Fruit fly (Drosophila melanogaster) whole organism, embryonic: ENCODE results near the gene form3.
A peak's percentile ranks its signal among the peaks of the same experiment; 100 is the strongest.

Source experiments
- ATbp ChIP-seq: fragments of 200-800 bp; sonication (Bioruptor generic); optimal IDR thresholded peaks from 2 replicates; lab custom pipeline; 2017; ENCODE audit warnings: missing biosample characterization, mild to moderate bottlenecking, missing genetic modification characterization, missing genetic modification reagents
- Antp ChIP-seq: fragments of 200-800 bp; sonication (Bioruptor generic); optimal IDR thresholded peaks from 3 replicates; lab custom pipeline; 2016; ENCODE audit warnings: missing biosample characterization, missing genetic modification characterization
- B-H2 ChIP-seq: fragments of 200-800 bp; sonication (Bioruptor generic); optimal IDR thresholded peaks from 2 replicates; lab custom pipeline; 2018; ENCODE audit warnings: missing biosample characterization, mild to moderate bottlenecking, missing genetic modification characterization
- CG10462 ChIP-seq: fragments of 200-800 bp; sonication (Bioruptor generic); optimal IDR thresholded peaks from 2 replicates; lab custom pipeline; 2016; ENCODE audit warnings: missing biosample characterization, missing genetic modification characterization
- CG10565 ChIP-seq: fragments of 200-800 bp; sonication (Bioruptor generic); optimal IDR thresholded peaks from 3 replicates; lab custom pipeline; 2016; ENCODE audit warnings: missing biosample characterization, mild to moderate bottlenecking, missing genetic modification characterization
- CG11085 ChIP-seq: fragments of 200-800 bp; sonication (Bioruptor generic); IDR thresholded peaks from 2 replicates; pipeline ENCODE4 v1.3.6; 2022; ENCODE audit warnings: missing biosample characterization, missing genetic modification characterization
- CG12071 ChIP-seq: fragments of 200-800 bp; sonication (Bioruptor generic); optimal IDR thresholded peaks from 3 replicates; lab custom pipeline; 2018; ENCODE audit warnings: missing biosample characterization, mild to moderate bottlenecking, missing genetic modification characterization
- CG13424 ChIP-seq: fragments of 200-800 bp; sonication (Bioruptor generic); optimal IDR thresholded peaks from 2 replicates; lab custom pipeline; 2019; ENCODE audit warnings: missing biosample characterization, mild to moderate bottlenecking, missing genetic modification characterization, moderate library complexity
- CG14710 ChIP-seq: fragments of 200-800 bp; sonication (Bioruptor generic); optimal IDR thresholded peaks from 3 replicates; lab custom pipeline; 2019; ENCODE audit warnings: missing biosample characterization, mild to moderate bottlenecking, missing genetic modification characterization, moderate library complexity
- CG17385 ChIP-seq: fragments of 200-800 bp; sonication (Bioruptor generic); optimal IDR thresholded peaks from 3 replicates; lab custom pipeline; 2018; ENCODE audit warnings: missing biosample characterization, mild to moderate bottlenecking, missing genetic modification characterization
- CG17802 ChIP-seq: fragments of 200-800 bp; sonication (Bioruptor generic); optimal IDR thresholded peaks from 2 replicates; lab custom pipeline; 2018; ENCODE audit warnings: missing biosample characterization, mild to moderate bottlenecking, missing genetic modification characterization, moderate library complexity
- CG18619 ChIP-seq: fragments of 200-800 bp; sonication (Bioruptor generic); optimal IDR thresholded peaks from 3 replicates; lab custom pipeline; 2017; ENCODE audit warnings: missing biosample characterization, mild to moderate bottlenecking, missing genetic modification characterization
- CG2116 ChIP-seq: fragments of 200-800 bp; sonication (Bioruptor generic); optimal IDR thresholded peaks from 3 replicates; lab custom pipeline; 2018; ENCODE audit warnings: missing biosample characterization, mild to moderate bottlenecking, missing genetic modification characterization
- CG2129 ChIP-seq: fragments of 200-800 bp; sonication (Bioruptor generic); IDR thresholded peaks from 2 replicates; pipeline ENCODE4 v1.3.6; 2022; ENCODE audit warnings: missing biosample characterization, missing genetic modification characterization; ENCODE audit not compliant: partially characterized antibody
- CG33213 ChIP-seq: fragments of 200-800 bp; sonication (Bioruptor generic); optimal IDR thresholded peaks from 3 replicates; lab custom pipeline; 2016; ENCODE audit warnings: missing biosample characterization, missing genetic modification characterization
- CG4404 ChIP-seq: fragments of 200-800 bp; sonication (Bioruptor generic); IDR thresholded peaks from 2 replicates; pipeline ENCODE4 v1.3.6; 2022; ENCODE audit warnings: missing biosample characterization, missing genetic modification characterization
- CG5245 ChIP-seq: fragments of 200-800 bp; sonication (Bioruptor generic); optimal IDR thresholded peaks from 3 replicates; lab custom pipeline; 2016; ENCODE audit warnings: missing biosample characterization, missing genetic modification characterization
- D ChIP-seq, 2 experiments: fragments of 200-800 bp in 1 of 2; fragments of >200 bp in 1 of 2; sonication (Bioruptor generic) in 1 of 2; optimal IDR thresholded peaks; 2 replicates in 1 of 2; 3 replicates in 1 of 2; lab custom pipeline; 2017; ENCODE audit warnings: mild to moderate bottlenecking in 1 of 2, missing biosample characterization in 1 of 2, missing genetic modification characterization in 1 of 2, missing genetic modification reagents in 1 of 2
- Dad ChIP-seq: fragments of 200-800 bp; sonication (Bioruptor generic); optimal IDR thresholded peaks from 3 replicates; lab custom pipeline; 2016; ENCODE audit warnings: missing biosample characterization, missing genetic modification characterization
- Ets65A ChIP-seq: fragments of 200-800 bp; sonication (Bioruptor generic); peaks from one replicate; lab custom pipeline; 2016; ENCODE audit warnings: missing biosample characterization, missing genetic modification characterization
- Hmx ChIP-seq: fragments of 200-800 bp; sonication (Bioruptor generic); optimal IDR thresholded peaks from 2 replicates; lab custom pipeline; 2016; ENCODE audit warnings: missing biosample characterization, missing genetic modification characterization
- Hr3 ChIP-seq: fragments of 200-800 bp; sonication (Bioruptor generic); optimal IDR thresholded peaks from 3 replicates; lab custom pipeline; 2016; ENCODE audit warnings: missing biosample characterization, missing genetic modification characterization
- Lim3 ChIP-seq: fragments of 200-800 bp; sonication (Bioruptor generic); IDR thresholded peaks from 2 replicates; pipeline ENCODE4 v1.3.6; 2022; ENCODE audit warnings: missing biosample characterization, missing genetic modification characterization
- Mes4 ChIP-seq: fragments of 200-800 bp; sonication (Bioruptor generic); optimal IDR thresholded peaks from 2 replicates; lab custom pipeline; 2016; ENCODE audit warnings: missing biosample characterization, missing genetic modification characterization
- NK7.1 ChIP-seq: fragments of 200-800 bp; sonication (Bioruptor generic); optimal IDR thresholded peaks from 3 replicates; lab custom pipeline; 2016; ENCODE audit warnings: missing biosample characterization, missing genetic modification characterization
- Ssrp ChIP-seq: fragments of 200-800 bp; sonication (Bioruptor generic); optimal IDR thresholded peaks from 2 replicates; lab custom pipeline; 2018; ENCODE audit warnings: missing biosample characterization, mild to moderate bottlenecking, missing genetic modification characterization, moderate library complexity
- br ChIP-seq: fragments of >200 bp; optimal IDR thresholded peaks from 2 replicates; lab custom pipeline; 2017
- cad ChIP-seq: fragments of >200 bp; optimal IDR thresholded peaks from 2 replicates; lab custom pipeline; 2017; ENCODE audit warnings: missing biosample characterization, missing genetic modification characterization
- cas ChIP-seq: fragments of 200-800 bp; sonication (Bioruptor generic); IDR thresholded peaks from 2 replicates; pipeline ENCODE4 v1.3.6; 2022; ENCODE audit warnings: missing biosample characterization, missing genetic modification characterization
- croc ChIP-seq: fragments of 200-800 bp; sonication (Bioruptor generic); conservative IDR thresholded peaks from 3 replicates; pipeline ENCODE4 v1.3.6; 2022; ENCODE audit warnings: missing biosample characterization, missing genetic modification characterization
- crol ChIP-seq: fragments of 200-800 bp; sonication (Bioruptor generic); IDR thresholded peaks from 2 replicates; pipeline ENCODE4 v1.3.6; 2022; ENCODE audit warnings: missing biosample characterization, missing genetic modification characterization
- da ChIP-seq: fragments of 200-800 bp; sonication (Bioruptor generic); optimal IDR thresholded peaks from 2 replicates; lab custom pipeline; 2016; ENCODE audit warnings: missing biosample characterization, missing genetic modification characterization
- dmrt99B ChIP-seq: fragments of 200-800 bp; sonication (Bioruptor generic); optimal IDR thresholded peaks from 2 replicates; lab custom pipeline; 2018; ENCODE audit warnings: missing biosample characterization, mild to moderate bottlenecking, missing genetic modification characterization, moderate library complexity
- fd102C ChIP-seq: fragments of 200-800 bp; sonication (Bioruptor generic); optimal IDR thresholded peaks from 2 replicates; lab custom pipeline; 2018; ENCODE audit warnings: missing biosample characterization, mild to moderate bottlenecking, missing genetic modification characterization, moderate library complexity
- fru ChIP-seq: fragments of >200 bp; optimal IDR thresholded peaks from 2 replicates; lab custom pipeline; 2017
- gsb-n ChIP-seq: fragments of 200-800 bp; sonication (Bioruptor generic); optimal IDR thresholded peaks from 3 replicates; lab custom pipeline; 2018; ENCODE audit warnings: missing biosample characterization, mild to moderate bottlenecking, missing genetic modification characterization
- ind ChIP-seq: fragments of 200-800 bp; sonication (Bioruptor generic); optimal IDR thresholded peaks from 3 replicates; lab custom pipeline; 2016; ENCODE audit warnings: missing biosample characterization, missing genetic modification characterization
- luna ChIP-seq: fragments of 200-800 bp; sonication (Bioruptor generic); optimal IDR thresholded peaks from 2 replicates; lab custom pipeline; 2016; ENCODE audit warnings: missing biosample characterization, missing genetic modification characterization
- nau ChIP-seq: fragments of 200-800 bp; sonication (Bioruptor generic); optimal IDR thresholded peaks from 3 replicates; lab custom pipeline; 2017; ENCODE audit warnings: missing biosample characterization, mild to moderate bottlenecking, missing genetic modification characterization, missing genetic modification reagents
- onecut ChIP-seq: fragments of 200-800 bp; sonication (Bioruptor generic); IDR thresholded peaks from 2 replicates; pipeline ENCODE4 v1.3.6; 2022; ENCODE audit warnings: missing biosample characterization, missing genetic modification characterization
- phol ChIP-seq: fragments of 200-800 bp; sonication (Bioruptor generic); optimal IDR thresholded peaks from 3 replicates; lab custom pipeline; 2018; ENCODE audit warnings: missing biosample characterization, mild to moderate bottlenecking, missing genetic modification characterization, moderate library complexity
- run ChIP-seq: fragments of 200-800 bp; sonication (Bioruptor generic); optimal IDR thresholded peaks from 3 replicates; lab custom pipeline; 2018; ENCODE audit warnings: missing biosample characterization, mild to moderate bottlenecking, missing genetic modification characterization
- slbo ChIP-seq: fragments of 200-800 bp; sonication (Bioruptor generic); IDR thresholded peaks from 2 replicates; pipeline ENCODE4 v1.3.6; 2022; ENCODE audit warnings: missing biosample characterization, missing genetic modification characterization
- tgo ChIP-seq: fragments of 200-800 bp; sonication (Bioruptor generic); IDR thresholded peaks from 3 replicates; pipeline ENCODE4 v1.3.6; 2022; ENCODE audit warnings: missing biosample characterization, missing genetic modification characterization
- tll ChIP-seq, 2 experiments: fragments of 200-800 bp in 1 of 2; fragments of >200 bp in 1 of 2; sonication (Bioruptor generic) in 1 of 2; optimal IDR thresholded peaks; 2 replicates each; lab custom pipeline; 2017 to 2019; ENCODE audit warnings: missing biosample characterization in 2 of 2, missing genetic modification characterization in 2 of 2, mild to moderate bottlenecking in 1 of 2, moderate library complexity in 1 of 2
- trh ChIP-seq: fragments of 200-800 bp; sonication (Bioruptor generic); optimal IDR thresholded peaks from 2 replicates; lab custom pipeline; 2016; ENCODE audit warnings: missing biosample characterization, missing genetic modification characterization
- yki ChIP-seq: fragments of >200 bp; optimal IDR thresholded peaks from 3 replicates; lab custom pipeline; 2018
- zfh2 ChIP-seq: fragments of 200-800 bp; sonication (Bioruptor generic); optimal IDR thresholded peaks from 2 replicates; lab custom pipeline; 2016; ENCODE audit warnings: missing biosample characterization, missing genetic modification characterization

The form3 gene

DNA sequence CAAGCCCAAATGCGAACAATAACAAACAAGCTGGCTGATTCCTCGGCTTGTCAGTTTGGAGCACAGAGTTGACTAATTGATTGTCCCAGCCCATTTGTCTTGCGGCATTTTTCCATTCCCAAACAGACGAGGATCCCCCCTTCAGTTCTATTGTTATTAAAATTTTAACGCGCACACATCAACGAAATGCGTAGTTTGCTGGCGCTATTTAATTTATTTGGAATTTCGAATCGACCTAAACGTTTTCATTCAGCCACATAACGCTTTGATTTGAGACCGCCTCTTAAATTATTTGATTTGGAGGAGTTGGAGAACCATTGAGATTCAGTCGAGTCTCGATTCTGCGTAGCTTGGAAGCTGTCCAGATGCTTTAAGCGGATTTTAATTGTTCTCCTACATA is 21.3 kb downstream of the form3 start (continued):
- TF ChIP-seq D (optimal IDR thresholded peaks at IDR 0.05; lab: Kevin White, UChicago) (no peak), D (GFP tag; optimal IDR thresholded peaks at IDR 0.05; lab: Kevin White, UChicago) (no peak), CG12071 (GFP tag; lab: Kevin White, UChicago) (no peak), B-H2 (peak; percentile 62), Ssrp (tag; lab: Kevin White, UChicago) (no peak)

dm6 chr3L:7122136-7122535 is 27.5 kb downstream of the form3 start:
- TF ChIP-seq run (tag; lab: Kevin White, UChicago) = no peak
- TF ChIP-seq ATbp (GFP tag; lab: Kevin White, UChicago) = no peak
- TF ChIP-seq onecut (GFP tag; lab: Robert Waterston, UW) = no peak
- TF ChIP-seq CG2129 (GFP tag; lab: Robert Waterston, UW) = no peak
- TF ChIP-seq Ets65A = peak; percentile 91
- TF ChIP-seq, all 482 proteins: peak for 1

DNA sequence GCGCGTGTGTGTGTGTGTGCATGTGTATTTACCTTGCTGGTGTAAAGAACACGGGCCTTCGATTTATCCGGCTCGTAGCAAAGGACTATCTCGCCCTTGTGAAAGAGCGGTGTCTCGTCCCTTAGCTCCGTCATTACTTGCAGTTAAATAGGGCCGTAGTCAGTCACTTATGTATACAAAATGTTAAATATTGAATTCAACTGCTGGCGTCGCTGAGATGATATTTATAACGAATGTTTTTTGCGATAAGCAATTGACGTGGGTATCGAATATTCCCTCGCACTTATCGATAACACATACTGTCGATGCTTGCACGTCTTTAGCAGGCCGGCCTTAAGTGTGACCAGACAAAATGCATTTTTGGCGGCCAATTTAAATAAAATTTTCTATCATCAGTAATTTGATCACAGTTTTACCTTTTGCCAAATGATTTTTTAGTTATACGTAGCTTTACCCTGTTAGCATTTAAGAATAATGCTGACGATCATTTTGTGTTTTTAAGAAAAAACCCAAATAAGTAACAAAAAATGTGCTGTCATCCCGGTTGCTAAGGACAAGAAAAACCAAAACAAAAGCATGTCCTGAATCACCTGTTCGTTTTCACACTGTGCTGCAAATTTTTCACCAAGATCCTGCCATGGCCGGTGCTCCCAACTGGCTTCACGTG is 30.8 kb downstream of the form3 start, which contains the start of the genes msl-3 and BBS1:
Gene msl-3, minus strand, starts transcription at position 245 of the 667 bp plus-strand sequence.
Gene BBS1, plus strand, starts transcription at position 617 of the 667 bp plus-strand sequence.
- TF ChIP-seq Antp (GFP tag; lab: Kevin White, UChicago) (no peak), tll (GFP tag; optimal IDR thresholded peaks at IDR 0.05; lab: Kevin White, UChicago) (no peak), nau (no peak), trh (GFP tag; lab: Kevin White, UChicago) (no peak), NK7.1 (GFP tag; lab: Kevin White, UChicago) (no peak), fru (lab: Kevin White, UChicago) (no peak), Dad (GFP tag; lab: Kevin White, UChicago) (no peak), Hr3 (GFP tag; lab: Kevin White, UChicago) (no peak), fd102C (GFP tag; lab: Kevin White, UChicago) (no peak), cad (no peak), gsb-n (no peak), CG11085 (GFP tag; lab: Robert Waterston, UW) (no peak), CG2129 (GFP tag; lab: Robert Waterston, UW) (peak; percentile 29; the same call in 1 of the 2 replicates), croc (GFP tag; lab: Robert Waterston, UW) (no peak), Lim3 (no peak), da (GFP tag; lab: Kevin White, UChicago) (no peak), br (lab: Kevin White, UChicago) (no peak), CG5245 (no peak), Mes4 (GFP tag; lab: Kevin White, UChicago) (no peak), CG13424 (tag; lab: Kevin White, UChicago) (no peak), onecut (GFP tag; lab: Robert Waterston, UW) (no peak; the same call in 1 of the 2 replicates), CG14710 (tag; lab: Kevin White, UChicago) (no peak), CG2116 (peak; percentile 88), crol (GFP tag; lab: Robert Waterston, UW) (no peak), zfh2 (GFP tag; lab: Kevin White, UChicago) (no peak), yki (lab: Kevin White, UChicago) (no peak), CG10565 (GFP tag; lab: Kevin White, UChicago) (no peak), Hmx (no peak), cas (GFP tag; lab: Robert Waterston, UW) (no peak), CG10462 (GFP tag; lab: Kevin White, UChicago) (no peak), CG17385 (GFP tag; lab: Kevin White, UChicago) (no peak), CG18619 (GFP tag; lab: Kevin White, UChicago) (no peak), CG4404 (no peak), tgo (GFP tag; lab: Robert Waterston, UW) (no peak), luna (GFP tag; lab: Kevin White, UChicago) (no peak), slbo (GFP tag; lab: Robert Waterston, UW) (no peak), phol (tag; lab: Kevin White, UChicago) (peak; percentile 28), CG17802 (no peak), dmrt99B (no peak), CG33213 (GFP tag; lab: Kevin White, UChicago) (peak; percentile 40), ind (GFP tag; lab: Kevin White, UChicago) (no peak)
